Worm (Caenorhabditis elegans): ENCODE results near the gene F54D10.4.

The F54D10.4 gene

ce11 chrII:3782309-3783000, 24.4 kb downstream of the F54D10.4 start, which contains the start of gene T24E12.2:
Gene T24E12.2, plus strand, starts transcription at chrII:3782950.
- TF ChIP-seq hlh-15 (tag; optimal IDR thresholded peaks at IDR 0.05) (no peak), hlh-30 (tag; optimal IDR thresholded peaks at IDR 0.05; ENCODE audit: insufficient read depth) (no peak), C38D4.7 (GFP tag; optimal IDR thresholded peaks at IDR 0.05) (no peak), hlh-6 (tag; optimal IDR thresholded peaks at IDR 0.05) (no peak), ahr-1 (tag; optimal IDR thresholded peaks at IDR 0.05) (no peak), sox-4 (tag; optimal IDR thresholded peaks at IDR 0.05) (no peak), sdc-2 (tag; optimal IDR thresholded peaks at IDR 0.05) (no peak), fkh-10 (GFP tag; optimal IDR thresholded peaks at IDR 0.05) (no peak), tbx-2 (tag; optimal IDR thresholded peaks at IDR 0.05) (no peak), odd-2 (tag; optimal IDR thresholded peaks at IDR 0.05) (no peak), dmd-4 (tag; optimal IDR thresholded peaks at IDR 0.05; ENCODE audit: borderline replicate concordance) (no peak), nhr-11 (tag; optimal IDR thresholded peaks at IDR 0.05) (no peak)

- TF ChIP-seq lin-11 (tag; optimal IDR thresholded peaks at IDR 0.05) (no peak), ceh-22 (tag; optimal IDR thresholded peaks at IDR 0.05) (no peak), ama-1 (optimal IDR thresholded peaks at IDR 0.05) (no peak), hlh-13 (GFP tag; optimal IDR thresholded peaks at IDR 0.05) (no peak), ceh-30 (tag; optimal IDR thresholded peaks at IDR 0.05) (no peak), odd-2 (tag; optimal IDR thresholded peaks at IDR 0.05) (no peak), hlh-6 (tag; optimal IDR thresholded peaks at IDR 0.05) (no peak), pqm-1 (tag; optimal IDR thresholded peaks at IDR 0.05) (no peak), ceh-24 (tag; optimal IDR thresholded peaks at IDR 0.05) (no peak), npax-4 (tag; optimal IDR thresholded peaks at IDR 0.05) (no peak), zip-5 (tag; optimal IDR thresholded peaks at IDR 0.05) (no peak), ets-4 (tag; optimal IDR thresholded peaks at IDR 0.05) (no peak), tbx-7 (tag; optimal IDR thresholded peaks at IDR 0.05) (no peak), K02D7.2 (tag; optimal IDR thresholded peaks at IDR 0.05) (no peak), rnt-1 (tag; optimal IDR thresholded peaks at IDR 0.05) (no peak), lim-6 (tag; optimal IDR thresholded peaks at IDR 0.05) (no peak), sox-4 (tag; optimal IDR thresholded peaks at IDR 0.05) (no peak), pha-2 (tag; optimal IDR thresholded peaks at IDR 0.05) (no peak), unc-42 (tag; optimal IDR thresholded peaks at IDR 0.05) (no peak)
These were observed 25.6 kb downstream of the F54D10.4 start for ce11 chrII:3781238-3781637.

ce11 chrII:3779463-3779862, 27.4 kb downstream of the F54D10.4 start, which contains the start of gene T24E12.11:
Gene T24E12.11, minus strand, starts transcription at chrII:3779563.
- TF ChIP-seq sox-4 (tag; optimal IDR thresholded peaks at IDR 0.05) (no peak), gmeb-2 (tag; optimal IDR thresholded peaks at IDR 0.05) (no peak), elt-4 (tag; optimal IDR thresholded peaks at IDR 0.05) (no peak), sox-2 (GFP tag; IDR thresholded peaks at IDR 0.05) (no peak)

- TF ChIP-seq ama-1 (optimal IDR thresholded peaks at IDR 0.05) (no peak), C08G9.2 (tag; optimal IDR thresholded peaks at IDR 0.05) (no peak), ceh-31 (tag; optimal IDR thresholded peaks at IDR 0.05) (no peak), syd-9 (tag; optimal IDR thresholded peaks at IDR 0.05) (no peak), fax-1 (tag; optimal IDR thresholded peaks at IDR 0.05) (no peak), pqm-1 (tag; optimal IDR thresholded peaks at IDR 0.05) (no peak), pha-2 (tag; optimal IDR thresholded peaks at IDR 0.05) (no peak)
These were observed 29.1 kb downstream of the F54D10.4 start for ce11 chrII:3777802-3778201.

ce11 chrII:3775719-3776118, 31.1 kb downstream of the F54D10.4 start, which contains the start of gene T24E12.3:
Gene T24E12.3, plus strand, starts transcription at chrII:3776019.
- TF ChIP-seq ceh-18 (tag; optimal IDR thresholded peaks at IDR 0.05): no peak

Data from whole organism, late embryonic.